In the genomic region with DNA sequence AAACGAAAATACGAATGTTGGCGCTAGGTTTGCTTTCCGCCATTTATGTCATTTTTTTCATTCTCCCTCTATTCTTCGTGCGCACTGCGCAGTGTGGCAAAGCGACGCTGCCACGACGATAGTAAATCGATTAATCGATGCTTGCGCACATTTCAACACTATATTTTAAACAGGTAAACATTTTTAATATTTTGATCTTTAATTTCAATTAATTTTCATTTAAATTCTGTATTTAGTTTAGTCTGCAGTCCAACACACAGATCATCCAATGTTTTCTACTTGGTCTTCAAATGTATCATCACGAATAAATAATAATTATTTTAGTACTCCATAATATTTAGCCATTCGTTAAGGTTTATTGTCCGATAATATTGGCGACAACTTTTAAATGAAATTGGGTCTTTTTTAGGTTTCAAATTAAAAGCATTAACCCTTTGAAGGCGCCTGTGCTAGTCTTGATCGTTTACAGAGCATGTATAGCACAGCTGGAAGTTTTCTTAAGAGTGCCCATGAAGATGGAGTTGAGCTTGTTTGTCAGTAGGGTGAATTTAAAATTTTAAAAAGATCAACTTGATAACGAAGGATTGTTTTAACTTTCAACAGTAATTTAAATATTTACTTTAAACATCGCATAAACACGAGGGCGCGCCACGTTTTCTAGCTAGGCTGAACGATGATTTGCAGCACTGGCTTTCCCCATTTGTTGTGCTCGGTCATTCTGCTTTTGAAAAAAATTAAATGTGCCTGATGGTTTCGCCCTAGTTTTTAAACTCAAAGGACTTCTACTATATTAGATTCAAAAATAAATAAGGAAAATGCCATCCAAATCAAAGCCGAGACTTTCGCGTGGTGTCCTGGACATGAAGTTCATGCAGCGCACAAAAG, we compare ENCODE assay signal across 1 fruit fly cellular context.
TF ChIP-seq lines count a peak whose summit lies in the region.

A gene (plus strand): TSS at position 133 of the 885 bp plus-strand sequence.
A gene (minus strand): TSS at position 594 of the 885 bp plus-strand sequence.

TF ChIP-seq in whole organism, embryonic, 481 proteins besides CTCF, POLR2A, EP300 and RAD21 (continued from another document):
- TF ChIP-seq CG12236 (GFP tag; optimal IDR thresholded peaks at IDR 0.05; lab: Kevin White, UChicago) (no peak), CG15073 (GFP tag; optimal IDR thresholded peaks at IDR 0.05; lab: Kevin White, UChicago) (no peak), exex (tag; optimal IDR thresholded peaks at IDR 0.05; lab: Kevin White, UChicago) (no peak), dpn (GFP tag; optimal IDR thresholded peaks at IDR 0.05; lab: Kevin White, UChicago) (peak; percentile 27 to 45), ftz-f1 (GFP tag; optimal IDR thresholded peaks at IDR 0.05; lab: Kevin White, UChicago) (no peak), CG2120 (GFP tag; optimal IDR thresholded peaks at IDR 0.05; lab: Kevin White, UChicago) (peak; percentile 61), croc (GFP tag; conservative IDR thresholded peaks at IDR 0.05; lab: Robert Waterston, UW) (no peak), dysf (GFP tag; IDR thresholded peaks at IDR 0.05; lab: Robert Waterston, UW) (peak; percentile 29; the same call in 1 of the 3 replicates), Lim3 (GFP tag; IDR thresholded peaks at IDR 0.05; lab: Robert Waterston, UW) (no peak), CG17829 (tag; optimal IDR thresholded peaks at IDR 0.05; lab: Kevin White, UChicago) (peak; percentile 5), sna (GFP tag; IDR thresholded peaks at IDR 0.05; lab: Robert Waterston, UW; ENCODE audit: partially characterized antibody) (peak; percentile 63), CG8388 (GFP tag; optimal IDR thresholded peaks at IDR 0.05; lab: Kevin White, UChicago) (no peak), Dbx (GFP tag; IDR thresholded peaks at IDR 0.05; lab: Robert Waterston, UW) (peak; percentile 87), sob (GFP tag; IDR thresholded peaks at IDR 0.05; lab: Robert Waterston, UW) (peak; percentile 86), CG8765 (GFP tag; IDR thresholded peaks at IDR 0.05; lab: Robert Waterston, UW) (no peak), Bdp1 (GFP tag; optimal IDR thresholded peaks at IDR 0.05; lab: Kevin White, UChicago) (no peak), CG11504 (tag; optimal IDR thresholded peaks at IDR 0.05; lab: Kevin White, UChicago) (peak; percentile 18), Atf-2 (GFP tag; optimal IDR thresholded peaks at IDR 0.05; lab: Kevin White, UChicago) (no peak), pho (GFP tag; optimal IDR thresholded peaks at IDR 0.05; lab: Kevin White, UChicago) (peak; percentile 41), Hsf (GFP tag; optimal IDR thresholded peaks at IDR 0.05; lab: Kevin White, UChicago) (peak; percentile 24), CG6765 (GFP tag; optimal IDR thresholded peaks at IDR 0.05; lab: Kevin White, UChicago) (no peak), CG1792 (GFP tag; optimal IDR thresholded peaks at IDR 0.05; lab: Kevin White, UChicago) (no peak), CG8478 (optimal IDR thresholded peaks at IDR 0.05; lab: Kevin White, UChicago) (no peak), usp (GFP tag; optimal IDR thresholded peaks at IDR 0.05; lab: Kevin White, UChicago) (no peak), CG4328 (GFP tag; optimal IDR thresholded peaks at IDR 0.05; lab: Kevin White, UChicago) (no peak), esg (GFP tag; conservative IDR thresholded peaks at IDR 0.05; lab: Robert Waterston, UW) (no peak), B-H2 (GFP tag; optimal IDR thresholded peaks at IDR 0.05; lab: Kevin White, UChicago) (peak; percentile 61), vvl (GFP tag; IDR thresholded peaks at IDR 0.05; lab: Robert Waterston, UW) (peak; percentile 63; the same call in 1 of the 2 replicates), Trl (optimal IDR thresholded peaks at IDR 0.05; lab: Kevin White, UChicago) (no peak), Trl (GFP tag; optimal IDR thresholded peaks at IDR 0.05; lab: Kevin White, UChicago) (no peak), CG11093 (GFP tag; IDR thresholded peaks at IDR 0.05; lab: Robert Waterston, UW) (no peak), insv (GFP tag; optimal IDR thresholded peaks at IDR 0.05; lab: Kevin White, UChicago) (no peak), Drgx (GFP tag; IDR thresholded peaks at IDR 0.05; lab: Robert Waterston, UW) (no peak), Side (GFP tag; optimal IDR thresholded peaks at IDR 0.05; lab: Kevin White, UChicago) (no peak), TFAM (GFP tag; optimal IDR thresholded peaks at IDR 0.05; lab: Kevin White, UChicago) (no peak), caup (GFP tag; optimal IDR thresholded peaks at IDR 0.05; lab: Kevin White, UChicago; ENCODE audit: severe bottlenecking) (no peak), CG12155 (GFP tag; optimal IDR thresholded peaks at IDR 0.05; lab: Kevin White, UChicago) (peak; percentile 5), ap (GFP tag; IDR thresholded peaks at IDR 0.05; lab: Robert Waterston, UW) (no peak), CG3995 (GFP tag; optimal IDR thresholded peaks at IDR 0.05; lab: Kevin White, UChicago) (no peak), lola (GFP tag; optimal IDR thresholded peaks at IDR 0.05; lab: Kevin White, UChicago) (no peak), CG17359 (tag; optimal IDR thresholded peaks at IDR 0.05; lab: Kevin White, UChicago) (peak; percentile 4), dan (GFP tag; IDR thresholded peaks at IDR 0.05; lab: Robert Waterston, UW) (no peak), da (GFP tag; optimal IDR thresholded peaks at IDR 0.05; lab: Kevin White, UChicago) (no peak), ac (GFP tag; optimal IDR thresholded peaks at IDR 0.05; lab: Kevin White, UChicago) (no peak), cato (GFP tag; optimal IDR thresholded peaks at IDR 0.05; lab: Kevin White, UChicago; ENCODE audit: borderline replicate concordance) (no peak), CG31388 (GFP tag; optimal IDR thresholded peaks at IDR 0.05; lab: Kevin White, UChicago) (no peak), CG42726 (GFP tag; IDR thresholded peaks at IDR 0.05; lab: Robert Waterston, UW; ENCODE audit: partially characterized antibody) (peak; percentile 93), CoRest (tag; optimal IDR thresholded peaks at IDR 0.05; lab: Kevin White, UChicago) (peak; percentile 22), CG3065 (GFP tag; optimal IDR thresholded peaks at IDR 0.05; lab: Kevin White, UChicago) (no peak)
